Worm (Caenorhabditis elegans) whole organism, L4 larva: ENCODE measurements around the gene F31E9.3.
A peak's percentile ranks its signal among the peaks of the same experiment; 100 is the strongest.

ENCODE experiments used
- F49E8.2 ChIP-seq: sonication (generic microtip); optimal IDR thresholded peaks from 2 replicates; lab custom pipeline; 2016; ENCODE audit warnings: missing compliant biosample characterization, mild to moderate bottlenecking, missing genetic modification characterization, borderline replicate concordance
- ZK546.5 ChIP-seq, 2 experiments: sonication (generic microtip); optimal IDR thresholded peaks; 2 replicates each; lab custom pipeline; 2017; ENCODE audit warnings: missing biosample characterization in 2 of 2, missing genetic modification characterization in 2 of 2
- ama-1 ChIP-seq: fragments of 150-350 bp; optimal IDR thresholded peaks from 2 replicates; lab custom pipeline; 2014; ENCODE audit warnings: inconsistent platforms, mixed read lengths
- ctbp-1 ChIP-seq: fragments of 200-800 bp; sonication (Bioruptor generic); IDR thresholded peaks from 2 replicates; pipeline ENCODE4 v1.3.6; 2022; ENCODE audit warnings: missing genetic modification reagents, missing genetic modification characterization, missing compliant biosample characterization
- daf-12 ChIP-seq: fragments of 150-350 bp; optimal IDR thresholded peaks from 2 replicates; lab custom pipeline; 2014; ENCODE audit warnings: missing biosample characterization, missing genetic modification reagents, missing genetic modification characterization
- dmd-8 ChIP-seq: fragments of 200-800 bp; sonication (Bioruptor generic); IDR thresholded peaks from 2 replicates; pipeline ENCODE4 v1.3.6; 2022; ENCODE audit warnings: missing genetic modification characterization, missing compliant biosample characterization
- fos-1 ChIP-seq: fragments of 150-350 bp; optimal IDR thresholded peaks from 2 replicates; lab custom pipeline; 2014; ENCODE audit warnings: missing biosample characterization, missing genetic modification characterization
- pqm-1 ChIP-seq: sonication (generic microtip); optimal IDR thresholded peaks from 2 replicates; lab custom pipeline; 2017; ENCODE audit warnings: missing biosample characterization, missing genetic modification characterization
- unc-39 ChIP-seq: sonication (generic microtip); optimal IDR thresholded peaks from 2 replicates; lab custom pipeline; 2017; ENCODE audit warnings: missing biosample characterization, missing genetic modification characterization

DNA sequence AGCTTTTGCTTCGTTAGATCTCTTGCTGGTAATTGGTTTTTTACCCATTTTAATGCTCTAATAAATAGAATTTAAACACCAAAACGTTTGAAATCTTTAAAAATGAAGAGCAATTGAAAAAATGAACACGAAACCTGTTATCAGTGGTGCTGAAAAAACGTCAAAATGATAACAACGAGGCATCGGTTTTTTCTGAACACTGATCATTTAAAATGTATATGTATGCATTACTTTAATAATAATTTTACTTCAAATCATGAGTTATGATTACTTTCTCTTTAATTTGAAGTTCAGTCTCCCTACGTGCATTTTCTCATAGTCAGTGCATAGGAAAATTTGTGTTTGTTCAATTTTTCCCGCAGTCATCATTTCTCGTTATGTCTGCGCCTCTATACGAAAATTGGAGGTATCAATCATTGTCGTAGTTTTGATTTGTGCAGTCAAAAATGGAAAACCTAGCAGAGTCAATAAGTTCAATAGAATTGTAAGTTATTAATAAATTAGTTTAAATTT lies at the start of gene F31E9.3:
- no peak for TF ChIP-seq fos-1 (tag; lab: Kevin White, UChicago)
- TF ChIP-seq dmd-8 (GFP tag; lab: Robert Waterston, UW): no peak
- no peak for TF ChIP-seq F49E8.2
- peak; percentile 62 for TF ChIP-seq pqm-1 (tag; lab: Kevin White, UChicago)
- no peak for TF ChIP-seq daf-12 (tag; lab: Kevin White, UChicago)
- TF ChIP-seq ama-1 (lab: Kevin White, UChicago): no peak
- no peak for TF ChIP-seq ZK546.5 (tag; optimal IDR thresholded peaks at IDR 0.05; lab: Kevin White, UChicago)
- no peak for TF ChIP-seq ctbp-1 (GFP tag; lab: Robert Waterston, UW)
- TF ChIP-seq unc-39: no peak
